Fruit fly (Drosophila melanogaster) whole organism, embryonic: ENCODE measurements around the gene CG6959.
A peak's percentile ranks its signal among the peaks of the same experiment; 100 is the strongest.

Source experiments
- Atf3 ChIP-seq: fragments of 200-800 bp; sonication (Bioruptor generic); optimal IDR thresholded peaks from 3 replicates; lab custom pipeline; 2016; ENCODE audit warnings: missing biosample characterization, missing genetic modification characterization
- CG10654 ChIP-seq: fragments of 200-800 bp; sonication (Bioruptor generic); optimal IDR thresholded peaks from 2 replicates; lab custom pipeline; 2016; ENCODE audit warnings: missing biosample characterization, missing genetic modification characterization
- CG12104 ChIP-seq: fragments of 200-800 bp; sonication (Bioruptor generic); optimal IDR thresholded peaks from 3 replicates; lab custom pipeline; 2016; ENCODE audit warnings: missing biosample characterization, missing genetic modification characterization
- CG12769 ChIP-seq: fragments of 200-800 bp; sonication (Bioruptor generic); optimal IDR thresholded peaks from 2 replicates; lab custom pipeline; 2019; ENCODE audit warnings: missing biosample characterization, mild to moderate bottlenecking, missing genetic modification characterization, moderate library complexity
- CG13424 ChIP-seq: fragments of 200-800 bp; sonication (Bioruptor generic); optimal IDR thresholded peaks from 2 replicates; lab custom pipeline; 2019; ENCODE audit warnings: missing biosample characterization, mild to moderate bottlenecking, missing genetic modification characterization, moderate library complexity
- CG14441 ChIP-seq: fragments of 200-800 bp; sonication (Bioruptor generic); IDR thresholded peaks from 2 replicates; pipeline ENCODE4 v1.3.6; 2022; ENCODE audit warnings: missing biosample characterization, missing genetic modification characterization
- CG15073 ChIP-seq: fragments of 200-800 bp; sonication (Bioruptor generic); optimal IDR thresholded peaks from 2 replicates; lab custom pipeline; 2016; ENCODE audit warnings: missing biosample characterization, missing genetic modification characterization
- CG1529 ChIP-seq: fragments of 200-800 bp; sonication (Bioruptor generic); optimal IDR thresholded peaks from 3 replicates; lab custom pipeline; 2018; ENCODE audit warnings: missing biosample characterization, missing genetic modification characterization
- CG15601 ChIP-seq: fragments of 200-800 bp; sonication (Bioruptor generic); optimal IDR thresholded peaks from 3 replicates; lab custom pipeline; 2019; ENCODE audit warnings: missing biosample characterization, mild to moderate bottlenecking, missing genetic modification characterization, moderate library complexity
- CG1647 ChIP-seq: fragments of 200-800 bp; sonication (Bioruptor generic); optimal IDR thresholded peaks from 3 replicates; lab custom pipeline; 2016; ENCODE audit warnings: missing biosample characterization, missing genetic modification characterization
- CG18262 ChIP-seq: fragments of 200-800 bp; optimal IDR thresholded peaks from 3 replicates; lab custom pipeline; 2019; ENCODE audit warnings: missing biosample characterization, mild to moderate bottlenecking, missing genetic modification characterization, moderate library complexity
- CG18476 ChIP-seq: fragments of 200-800 bp; sonication (Bioruptor generic); optimal IDR thresholded peaks from 2 replicates; lab custom pipeline; 2016; ENCODE audit warnings: missing biosample characterization, mild to moderate bottlenecking, missing genetic modification characterization
- CG2120 ChIP-seq: fragments of 200-800 bp; sonication (Bioruptor generic); optimal IDR thresholded peaks from 3 replicates; lab custom pipeline; 2016; ENCODE audit warnings: missing biosample characterization, missing genetic modification characterization
- CG32772 ChIP-seq: fragments of 200-800 bp; sonication (Bioruptor generic); IDR thresholded peaks from 2 replicates; pipeline ENCODE4 v1.3.6; 2022; ENCODE audit warnings: missing biosample characterization, missing genetic modification characterization
- CG3281 ChIP-seq: fragments of 200-800 bp; sonication (Bioruptor generic); optimal IDR thresholded peaks from 3 replicates; lab custom pipeline; 2017; ENCODE audit warnings: missing biosample characterization, mild to moderate bottlenecking, missing genetic modification characterization
- CG4282 ChIP-seq: fragments of 200-800 bp; sonication (Bioruptor generic); optimal IDR thresholded peaks from 2 replicates; lab custom pipeline; 2016; ENCODE audit warnings: missing biosample characterization, missing genetic modification characterization
- CG43689 ChIP-seq: fragments of 200-800 bp; sonication (Bioruptor generic); IDR thresholded peaks from 2 replicates; pipeline ENCODE4 v1.3.6; 2022; ENCODE audit warnings: missing biosample characterization, missing genetic modification characterization
- CG5953 ChIP-seq: fragments of 200-800 bp; sonication (Bioruptor generic); IDR thresholded peaks from 2 replicates; pipeline ENCODE4 v1.3.6; 2022; ENCODE audit warnings: missing biosample characterization, missing genetic modification characterization
- CG6854 ChIP-seq: fragments of 200-800 bp; sonication (Bioruptor generic); optimal IDR thresholded peaks from 3 replicates; lab custom pipeline; 2017; ENCODE audit warnings: missing biosample characterization, mild to moderate bottlenecking, missing genetic modification characterization
- CG8944 ChIP-seq: fragments of 200-800 bp; sonication (Bioruptor generic); optimal IDR thresholded peaks from 3 replicates; lab custom pipeline; 2016; ENCODE audit warnings: missing biosample characterization, missing genetic modification characterization
- CG9609 ChIP-seq: fragments of 200-800 bp; sonication (Bioruptor generic); optimal IDR thresholded peaks from 3 replicates; lab custom pipeline; 2016; ENCODE audit warnings: missing biosample characterization, missing genetic modification characterization
- D ChIP-seq, 2 experiments: fragments of 200-800 bp in 1 of 2; fragments of >200 bp in 1 of 2; sonication (Bioruptor generic) in 1 of 2; optimal IDR thresholded peaks; 2 replicates in 1 of 2; 3 replicates in 1 of 2; lab custom pipeline; 2017; ENCODE audit warnings: mild to moderate bottlenecking in 1 of 2, missing biosample characterization in 1 of 2, missing genetic modification characterization in 1 of 2, missing genetic modification reagents in 1 of 2
- Dip2 ChIP-seq: fragments of 200-800 bp; sonication (Bioruptor generic); IDR thresholded peaks from 2 replicates; pipeline ENCODE4 v1.3.6; 2022; ENCODE audit warnings: missing biosample characterization, missing genetic modification characterization
- ERR ChIP-seq: fragments of 200-800 bp; sonication (Bioruptor generic); optimal IDR thresholded peaks from 2 replicates; lab custom pipeline; 2016; ENCODE audit warnings: missing biosample characterization, missing genetic modification characterization
- GATAe ChIP-seq: fragments of 200-800 bp; sonication (Bioruptor generic); conservative IDR thresholded peaks from 2 replicates; pipeline ENCODE4 v1.3.6; 2022; ENCODE audit warnings: missing biosample characterization, missing genetic modification characterization
- Hr3 ChIP-seq: fragments of 200-800 bp; sonication (Bioruptor generic); optimal IDR thresholded peaks from 3 replicates; lab custom pipeline; 2016; ENCODE audit warnings: missing biosample characterization, missing genetic modification characterization
- MESR4 ChIP-seq: fragments of 200-800 bp; sonication (Bioruptor generic); optimal IDR thresholded peaks from 2 replicates; lab custom pipeline; 2018; ENCODE audit warnings: missing biosample characterization, mild to moderate bottlenecking, missing genetic modification characterization, moderate library complexity
- Nf-YB ChIP-seq: fragments of 200-800 bp; sonication (Bioruptor generic); optimal IDR thresholded peaks from 3 replicates; lab custom pipeline; 2019; ENCODE audit warnings: missing biosample characterization, mild to moderate bottlenecking, missing genetic modification characterization, moderate library complexity
- Rfx ChIP-seq: fragments of 200-800 bp; sonication (Bioruptor generic); IDR thresholded peaks from 2 replicates; pipeline ENCODE4 v1.3.6; 2022; ENCODE audit warnings: missing biosample characterization, missing genetic modification characterization
- Sin3A ChIP-seq: fragments of >200 bp; optimal IDR thresholded peaks from 2 replicates; lab custom pipeline; 2018
- Vsx1 ChIP-seq: fragments of 200-800 bp; sonication (Bioruptor generic); optimal IDR thresholded peaks from 2 replicates; lab custom pipeline; 2017; ENCODE audit warnings: missing biosample characterization, mild to moderate bottlenecking, missing genetic modification characterization, missing genetic modification reagents
- ab ChIP-seq: fragments of 200-800 bp; sonication (Bioruptor generic); optimal IDR thresholded peaks from 2 replicates; lab custom pipeline; 2016; ENCODE audit warnings: missing biosample characterization, missing genetic modification characterization
- abd-A ChIP-seq: fragments of 200-800 bp; sonication (Bioruptor generic); optimal IDR thresholded peaks from 3 replicates; lab custom pipeline; 2019; ENCODE audit warnings: missing biosample characterization, mild to moderate bottlenecking, missing genetic modification characterization, moderate library complexity
- dan ChIP-seq: fragments of 200-800 bp; sonication (Bioruptor generic); IDR thresholded peaks from 2 replicates; pipeline ENCODE4 v1.3.6; 2022; ENCODE audit warnings: missing biosample characterization, missing genetic modification characterization
- dmrt11E ChIP-seq: fragments of 200-800 bp; sonication (Bioruptor generic); optimal IDR thresholded peaks from 3 replicates; lab custom pipeline; 2018; ENCODE audit warnings: missing biosample characterization, mild to moderate bottlenecking, missing genetic modification characterization, moderate library complexity
- dmrt99B ChIP-seq: fragments of 200-800 bp; sonication (Bioruptor generic); optimal IDR thresholded peaks from 2 replicates; lab custom pipeline; 2018; ENCODE audit warnings: missing biosample characterization, mild to moderate bottlenecking, missing genetic modification characterization, moderate library complexity
- fd96Cb ChIP-seq: fragments of 200-800 bp; sonication (Bioruptor generic); optimal IDR thresholded peaks from 2 replicates; lab custom pipeline; 2018; ENCODE audit warnings: missing biosample characterization, mild to moderate bottlenecking, missing genetic modification characterization, moderate library complexity
- grn ChIP-seq: fragments of 200-800 bp; sonication (Bioruptor generic); optimal IDR thresholded peaks from 3 replicates; lab custom pipeline; 2017; ENCODE audit warnings: missing biosample characterization, missing genetic modification characterization
- h ChIP-seq: fragments of >200 bp; optimal IDR thresholded peaks from 2 replicates; lab custom pipeline; 2017
- klu ChIP-seq: fragments of 200-800 bp; sonication (Bioruptor generic); IDR thresholded peaks from 2 replicates; pipeline ENCODE4 v1.3.6; 2022; ENCODE audit warnings: missing biosample characterization, missing genetic modification characterization
- mam ChIP-seq: fragments of 200-800 bp; sonication (Bioruptor generic); optimal IDR thresholded peaks from 3 replicates; lab custom pipeline; 2016; ENCODE audit warnings: missing biosample characterization, missing genetic modification characterization
- pros ChIP-seq: fragments of 200-800 bp; sonication (Bioruptor generic); optimal IDR thresholded peaks from 3 replicates; lab custom pipeline; 2019; ENCODE audit warnings: missing biosample characterization, mild to moderate bottlenecking, missing genetic modification characterization, moderate library complexity
- psq ChIP-seq: fragments of 200-800 bp; sonication (Bioruptor generic); optimal IDR thresholded peaks from 2 replicates; lab custom pipeline; 2017; ENCODE audit warnings: missing biosample characterization, missing genetic modification characterization
- pzg ChIP-seq: fragments of 200-800 bp; sonication (Bioruptor generic); optimal IDR thresholded peaks from 3 replicates; lab custom pipeline; 2018; ENCODE audit warnings: missing biosample characterization, mild to moderate bottlenecking, missing genetic modification characterization, moderate library complexity
- sd ChIP-seq: fragments of 200-800 bp; sonication (Bioruptor generic); optimal IDR thresholded peaks from 3 replicates; lab custom pipeline; 2018; ENCODE audit warnings: missing biosample characterization, mild to moderate bottlenecking, missing genetic modification characterization, moderate library complexity
- sim ChIP-seq: fragments of 200-800 bp; sonication (Bioruptor generic); IDR thresholded peaks from 2 replicates; pipeline ENCODE4 v1.3.6; 2022; ENCODE audit warnings: missing biosample characterization, missing genetic modification characterization
- so ChIP-seq: fragments of 200-800 bp; sonication (Bioruptor generic); IDR thresholded peaks from 3 replicates; pipeline ENCODE4 v1.3.6; 2022; ENCODE audit warnings: missing biosample characterization, missing genetic modification characterization
- tin ChIP-seq: fragments of 200-800 bp; sonication (Bioruptor generic); optimal IDR thresholded peaks from 3 replicates; lab custom pipeline; 2016; ENCODE audit warnings: missing biosample characterization, missing genetic modification characterization
- tll ChIP-seq, 2 experiments: fragments of 200-800 bp in 1 of 2; fragments of >200 bp in 1 of 2; sonication (Bioruptor generic) in 1 of 2; optimal IDR thresholded peaks; 2 replicates each; lab custom pipeline; 2017 to 2019; ENCODE audit warnings: missing biosample characterization in 2 of 2, missing genetic modification characterization in 2 of 2, mild to moderate bottlenecking in 1 of 2, moderate library complexity in 1 of 2
- unc-4 ChIP-seq: fragments of 200-800 bp; sonication (Bioruptor generic); IDR thresholded peaks from 2 replicates; pipeline ENCODE4 v1.3.6; 2022; ENCODE audit warnings: missing biosample characterization, missing genetic modification characterization; ENCODE audit not compliant: partially characterized antibody
- zen ChIP-seq: fragments of 200-800 bp; sonication (Bioruptor generic); optimal IDR thresholded peaks from 3 replicates; lab custom pipeline; 2018; ENCODE audit warnings: missing biosample characterization, mild to moderate bottlenecking, missing genetic modification characterization, moderate library complexity

Gene CG6959

dm6 chr3R:11780181-11780688, 89.0 kb downstream of the CG6959 start (continued):
- TF ChIP-seq Vsx1 (GFP tag; lab: Kevin White, UChicago) (peak; percentile 89), CG3281 (GFP tag; lab: Kevin White, UChicago) (peak; percentile 38), Rfx (GFP tag; lab: Robert Waterston, UW) (no peak), GATAe (GFP tag; lab: Robert Waterston, UW) (no peak), pros (GFP tag; lab: Kevin White, UChicago) (peak; percentile 98), CG14441 (GFP tag; lab: Robert Waterston, UW) (no peak), CG5953 (peak; percentile 85), mam (GFP tag; lab: Kevin White, UChicago) (no peak), klu (GFP tag; lab: Robert Waterston, UW) (peak; percentile 59; the same call in 1 of the 2 replicates), sd (tag; lab: Kevin White, UChicago) (peak; percentile 10), CG12104 (GFP tag; lab: Kevin White, UChicago) (peak; percentile 84), h (lab: Kevin White, UChicago) (no peak), grn (GFP tag; lab: Kevin White, UChicago) (peak; percentile 38), MESR4 (GFP tag; lab: Kevin White, UChicago) (no peak), psq (GFP tag; lab: Kevin White, UChicago) (peak; percentile 84), abd-A (tag; lab: Kevin White, UChicago) (no peak), CG32772 (GFP tag; lab: Robert Waterston, UW) (peak; percentile 87), Atf3 (GFP tag; lab: Kevin White, UChicago) (peak; percentile 43), tin (GFP tag; lab: Kevin White, UChicago) (peak; percentile 94), D (optimal IDR thresholded peaks at IDR 0.05; lab: Kevin White, UChicago) (no peak), D (GFP tag; optimal IDR thresholded peaks at IDR 0.05; lab: Kevin White, UChicago) (peak; percentile 98), Hr3 (peak; percentile 95), so (GFP tag; lab: Robert Waterston, UW) (peak; percentile 70; the same call in 1 of the 3 replicates), Nf-YB (GFP tag; lab: Kevin White, UChicago) (peak; percentile 80), CG15073 (GFP tag; lab: Kevin White, UChicago) (peak; percentile 65), sim (GFP tag; lab: Robert Waterston, UW) (peak; percentile 89), Sin3A (lab: Kevin White, UChicago) (no peak), CG4282 (no peak), CG9609 (GFP tag; lab: Kevin White, UChicago) (no peak), CG43689 (GFP tag; lab: Robert Waterston, UW) (no peak), dmrt11E (tag; lab: Kevin White, UChicago) (peak; percentile 100), CG18476 (peak; percentile 82), pzg (GFP tag; lab: Kevin White, UChicago) (no peak), CG12769 (tag; lab: Kevin White, UChicago) (no peak), zen (tag; lab: Kevin White, UChicago) (peak; percentile 97), CG2120 (GFP tag; lab: Kevin White, UChicago) (no peak), ab (GFP tag; lab: Kevin White, UChicago) (peak; percentile 31), ERR (GFP tag; lab: Kevin White, UChicago) (no peak), CG6854 (GFP tag; lab: Kevin White, UChicago) (peak; percentile 39), unc-4 (GFP tag; lab: Robert Waterston, UW) (no peak), CG8944 (GFP tag; lab: Kevin White, UChicago) (peak; percentile 47), CG15601 (peak; percentile 97), tll (GFP tag; optimal IDR thresholded peaks at IDR 0.05; lab: Kevin White, UChicago) (peak in 1 of 2 experiments; percentile 12), fd96Cb (tag; lab: Kevin White, UChicago) (peak; percentile 98), CG1529 (peak; percentile 94), Dip2 (GFP tag; lab: Robert Waterston, UW) (no peak), CG1647 (GFP tag; lab: Kevin White, UChicago) (peak; percentile 26), CG10654 (peak; percentile 92), dan (peak; percentile 39; the same call in 1 of the 2 replicates), CG18262 (peak; percentile 100), CG13424 (peak; percentile 94), dmrt99B (peak; percentile 94)
